Worm (Caenorhabditis elegans) whole organism, L2 larva: ENCODE data around the gene gcc-1.

Experiments
- C34F6.9 ChIP-seq: fragments of 150-350 bp; optimal IDR thresholded peaks from 2 replicates; lab custom pipeline; 2014; ENCODE audit warnings: missing biosample characterization, missing genetic modification characterization
- F13H6.1 ChIP-seq: sonication (generic microtip); optimal IDR thresholded peaks from 2 replicates; lab custom pipeline; 2016; ENCODE audit warnings: missing genetic modification characterization, missing compliant biosample characterization
- R02D3.7 ChIP-seq: fragments of 150-350 bp; optimal IDR thresholded peaks from 2 replicates; lab custom pipeline; 2014; ENCODE audit warnings: missing biosample characterization, missing genetic modification characterization
- alr-1 ChIP-seq: fragments of 150-350 bp; optimal IDR thresholded peaks from 2 replicates; lab custom pipeline; 2014; ENCODE audit warnings: missing biosample characterization, missing genetic modification characterization
- blmp-1 ChIP-seq: sonication (generic microtip); optimal IDR thresholded peaks from 2 replicates; lab custom pipeline; 2017; ENCODE audit warnings: missing genetic modification characterization, mild to moderate bottlenecking, missing compliant biosample characterization, antibody characterized with exemption, moderate library complexity; ENCODE audit not compliant: insufficient read depth
- ceh-16 ChIP-seq: fragments of 150-350 bp; optimal IDR thresholded peaks from 2 replicates; lab custom pipeline; 2014; ENCODE audit warnings: missing biosample characterization, missing genetic modification characterization
- egl-27 ChIP-seq: sonication (generic microtip); optimal IDR thresholded peaks from 3 replicates; lab custom pipeline; 2017; ENCODE audit warnings: missing biosample characterization, missing genetic modification reagents, missing genetic modification characterization
- elt-3 ChIP-seq: sonication (generic microtip); optimal IDR thresholded peaks from 2 replicates; lab custom pipeline; 2017; ENCODE audit warnings: missing biosample characterization, missing genetic modification characterization
- fos-1 ChIP-seq: fragments of 150-350 bp; optimal IDR thresholded peaks from 2 replicates; lab custom pipeline; 2014; ENCODE audit warnings: missing biosample characterization, missing genetic modification characterization
- lin-39 ChIP-seq: fragments of 150-350 bp; optimal IDR thresholded peaks from 2 replicates; lab custom pipeline; 2014; ENCODE audit warnings: missing biosample characterization, missing genetic modification reagents, missing genetic modification characterization
- lsy-2 ChIP-seq, 2 experiments: fragments of 150-350 bp in 1 of 2; sonication (generic microtip) in 1 of 2; optimal IDR thresholded peaks; 2 replicates each; lab custom pipeline; 2014 to 2017; ENCODE audit warnings: missing biosample characterization in 2 of 2, missing genetic modification characterization in 2 of 2
- mab-5 ChIP-seq: fragments of 150-350 bp; optimal IDR thresholded peaks from 2 replicates; lab custom pipeline; 2014; ENCODE audit warnings: missing biosample characterization, missing genetic modification characterization
- mbf-1 ChIP-seq: sonication (generic microtip); optimal IDR thresholded peaks from 2 replicates; lab custom pipeline; 2017; ENCODE audit warnings: missing biosample characterization, missing genetic modification characterization
- mdl-1 ChIP-seq, 2 experiments: fragments of 150-350 bp in 1 of 2; sonication (generic microtip) in 1 of 2; optimal IDR thresholded peaks; 2 replicates each; lab custom pipeline; 2017; ENCODE audit warnings: missing biosample characterization in 2 of 2, missing genetic modification characterization in 2 of 2
- nhr-10 ChIP-seq: sonication (generic microtip); optimal IDR thresholded peaks from 2 replicates; lab custom pipeline; 2017; ENCODE audit warnings: missing biosample characterization, missing genetic modification characterization
- nhr-12 ChIP-seq: fragments of 150-350 bp; optimal IDR thresholded peaks from 2 replicates; lab custom pipeline; 2014; ENCODE audit warnings: missing biosample characterization, missing genetic modification characterization
- nhr-23 ChIP-seq: fragments of 150-350 bp; optimal IDR thresholded peaks from 2 replicates; lab custom pipeline; 2014; ENCODE audit warnings: missing biosample characterization, missing genetic modification reagents, missing genetic modification characterization
- nhr-25 ChIP-seq: fragments of 150-350 bp; sonication (generic microtip); optimal IDR thresholded peaks from 3 replicates; lab custom pipeline; 2014; ENCODE audit warnings: missing biosample characterization, missing genetic modification characterization
- peb-1 ChIP-seq: fragments of 150-350 bp; optimal IDR thresholded peaks from 2 replicates; lab custom pipeline; 2014; ENCODE audit warnings: missing biosample characterization, missing genetic modification characterization
- sem-4 ChIP-seq: fragments of 150-350 bp; optimal IDR thresholded peaks from 2 replicates; lab custom pipeline; 2014; ENCODE audit warnings: missing biosample characterization, missing genetic modification reagents, missing genetic modification characterization
- skn-1 ChIP-seq: sonication (generic microtip); optimal IDR thresholded peaks from 2 replicates; lab custom pipeline; 2017; ENCODE audit warnings: missing biosample characterization, missing genetic modification characterization
- sma-3 ChIP-seq: sonication (generic microtip); optimal IDR thresholded peaks from 2 replicates; lab custom pipeline; 2016; ENCODE audit warnings: missing genetic modification reagents, missing genetic modification characterization, missing compliant biosample characterization
- sma-9 ChIP-seq, 2 experiments: fragments of 150-350 bp in 1 of 2; sonication (generic microtip) in 1 of 2; optimal IDR thresholded peaks; 2 replicates each; lab custom pipeline; 2014 to 2016; ENCODE audit warnings: missing genetic modification characterization in 2 of 2, mild to moderate bottlenecking in 1 of 2, missing biosample characterization in 1 of 2, missing compliant biosample characterization in 1 of 2, missing genetic modification reagents in 1 of 2, moderate library complexity in 1 of 2
- snpc-4 ChIP-seq: fragments of 150-350 bp; optimal IDR thresholded peaks from 2 replicates; lab custom pipeline; 2014; ENCODE audit warnings: missing biosample characterization, missing genetic modification characterization
- unc-39 ChIP-seq: fragments of 150-350 bp; optimal IDR thresholded peaks from 2 replicates; lab custom pipeline; 2014; ENCODE audit warnings: missing biosample characterization, missing genetic modification characterization
- unc-55 ChIP-seq: fragments of 150-350 bp; sonication (generic microtip); optimal IDR thresholded peaks from 3 replicates; lab custom pipeline; 2014; ENCODE audit warnings: missing biosample characterization, missing genetic modification reagents, missing genetic modification characterization
- unc-62 ChIP-seq: fragments of 150-350 bp; optimal IDR thresholded peaks from 2 replicates; lab custom pipeline; 2014; ENCODE audit warnings: missing biosample characterization, missing genetic modification reagents, missing genetic modification characterization
- zag-1 ChIP-seq: fragments of 150-350 bp; optimal IDR thresholded peaks from 2 replicates; lab custom pipeline; 2014; ENCODE audit warnings: missing biosample characterization, missing genetic modification characterization
- ztf-4 ChIP-seq: fragments of 150-350 bp; optimal IDR thresholded peaks from 2 replicates; lab custom pipeline; 2014; ENCODE audit warnings: missing biosample characterization, missing genetic modification characterization

The gcc-1 gene

ce11 chrX:3176728-3177127, 17.0 kb downstream of the gcc-1 start:
- no peak for TF ChIP-seq sma-9 (GFP tag; optimal IDR thresholded peaks at IDR 0.05; lab: Kevin White, UChicago)
- TF ChIP-seq sma-9 (tag; optimal IDR thresholded peaks at IDR 0.05; lab: Kevin White, UChicago): no peak
- TF ChIP-seq zag-1 (tag; lab: Kevin White, UChicago): no peak
- TF ChIP-seq R02D3.7 (tag; lab: Kevin White, UChicago): no peak
- no peak for TF ChIP-seq mbf-1 (tag; lab: Kevin White, UChicago)
- no peak for TF ChIP-seq peb-1
- no peak for TF ChIP-seq ceh-16 (tag; lab: Kevin White, UChicago)
- no peak for TF ChIP-seq sem-4
- TF ChIP-seq egl-27 (tag; lab: Kevin White, UChicago): no peak
- no peak for TF ChIP-seq unc-39 (tag; lab: Kevin White, UChicago)
- no peak for TF ChIP-seq nhr-10 (tag; lab: Kevin White, UChicago)
- TF ChIP-seq unc-62: no peak
- TF ChIP-seq skn-1: no peak
- TF ChIP-seq nhr-25 (tag; lab: Kevin White, UChicago): no peak

ce11 chrX:3178501-3178900, 18.8 kb downstream of the gcc-1 start, which contains the start of gene klp-4:
Gene klp-4, minus strand, starts transcription at chrX:3178701.
- TF ChIP-seq lsy-2 (tag; optimal IDR thresholded peaks at IDR 0.05; lab: Kevin White, UChicago): no peak
- TF ChIP-seq alr-1 (tag; lab: Kevin White, UChicago): no peak
- TF ChIP-seq blmp-1: no peak
- TF ChIP-seq lin-39 (tag; lab: Kevin White, UChicago): no peak
- no peak for TF ChIP-seq nhr-12 (tag; lab: Kevin White, UChicago)
- no peak for TF ChIP-seq unc-55 (GFP tag; lab: Kevin White, UChicago)

ce11 chrX:3181376-3181775, 21.6 kb downstream of the gcc-1 start:
- TF ChIP-seq ceh-16 (tag; lab: Kevin White, UChicago) (no peak), sma-9 (GFP tag; optimal IDR thresholded peaks at IDR 0.05; lab: Kevin White, UChicago) (no peak), sma-9 (tag; optimal IDR thresholded peaks at IDR 0.05; lab: Kevin White, UChicago) (no peak), alr-1 (tag; lab: Kevin White, UChicago) (no peak), lsy-2 (tag; optimal IDR thresholded peaks at IDR 0.05; lab: Kevin White, UChicago) (no peak), unc-62 (no peak), ztf-4 (tag; lab: Kevin White, UChicago) (no peak), nhr-23 (tag; lab: Kevin White, UChicago) (no peak), skn-1 (no peak), F13H6.1 (tag; lab: Kevin White, UChicago) (no peak), sma-3 (GFP tag; lab: Kevin White, UChicago) (no peak), blmp-1 (no peak), sem-4 (no peak), snpc-4 (tag; lab: Kevin White, UChicago) (no peak), C34F6.9 (tag; lab: Kevin White, UChicago) (no peak), mdl-1 (tag; optimal IDR thresholded peaks at IDR 0.05; lab: Kevin White, UChicago) (no peak)

- TF ChIP-seq R02D3.7 (tag; lab: Kevin White, UChicago) (no peak), fos-1 (tag; lab: Kevin White, UChicago) (peak; percentile 60)
Observed at ce11 chrX:3181870-3182269, 22.1 kb downstream of the gcc-1 start.

- TF ChIP-seq peb-1 (no peak), lsy-2 (tag; optimal IDR thresholded peaks at IDR 0.05; lab: Kevin White, UChicago) (no peak)
Observed at ce11 chrX:3184649-3185048, 24.9 kb downstream of the gcc-1 start.

ce11 chrX:3190193-3190592, 30.5 kb downstream of the gcc-1 start:
- peak; percentile 1 for TF ChIP-seq mab-5 (tag; lab: Kevin White, UChicago)
- no peak for TF ChIP-seq elt-3
- TF ChIP-seq, all 48 proteins: peak for 1
